Worm (Caenorhabditis elegans) whole organism, dauer: ENCODE results near the gene thn-1.

ENCODE experiments used
- unc-62 ChIP-seq: sonication (generic microtip); optimal IDR thresholded peaks from 2 replicates; lab custom pipeline; 2017; ENCODE audit warnings: missing biosample characterization, missing genetic modification reagents, missing genetic modification characterization

The thn-1 gene

DNA sequence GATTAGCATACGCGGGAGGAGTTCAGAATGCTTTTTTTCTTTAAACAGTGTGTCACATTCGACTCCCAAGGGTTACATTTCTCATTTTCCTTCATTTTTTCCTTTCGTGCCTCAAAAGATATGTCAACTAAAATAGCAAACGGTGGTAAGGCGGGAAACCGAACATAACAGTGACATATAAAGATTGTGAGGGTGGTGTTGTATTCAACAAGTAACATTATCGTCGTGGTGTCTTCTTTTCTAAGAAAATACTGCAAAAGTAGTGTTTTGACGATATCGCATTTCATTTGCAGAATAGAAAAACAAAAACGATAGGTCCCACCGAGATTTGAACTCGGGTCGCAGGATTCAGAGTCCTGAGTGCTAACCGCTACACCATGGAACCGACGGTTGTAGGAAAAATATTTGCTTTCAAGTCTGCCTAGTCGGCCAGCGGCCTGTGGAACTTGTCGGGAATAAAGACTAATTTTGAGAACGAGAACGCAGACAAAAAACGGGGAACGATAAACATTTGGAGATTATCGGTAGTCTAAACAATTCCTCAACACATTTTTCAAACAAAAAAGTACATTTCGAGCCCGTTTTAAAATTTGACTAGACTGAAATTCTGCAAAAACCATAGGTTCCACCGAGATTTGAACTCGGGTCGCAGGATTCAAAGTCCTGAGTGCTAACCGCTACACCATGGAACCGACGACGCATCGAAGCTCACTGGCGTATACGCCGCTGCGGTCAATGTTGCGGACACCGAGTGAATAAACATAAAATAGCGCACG, 36.9 kb downstream of the thn-1 start:
- no peak for TF ChIP-seq unc-62 (GFP tag; lab: Kevin White, UChicago)

ce11 chrIV:12417536-12418195, 37.8 kb downstream of the thn-1 start, which contains the start of gene F08G5.3:
F08G5.3 (minus strand) TSS chrIV:12417586.
- TF ChIP-seq unc-62 (GFP tag; lab: Kevin White, UChicago) = no peak

DNA sequence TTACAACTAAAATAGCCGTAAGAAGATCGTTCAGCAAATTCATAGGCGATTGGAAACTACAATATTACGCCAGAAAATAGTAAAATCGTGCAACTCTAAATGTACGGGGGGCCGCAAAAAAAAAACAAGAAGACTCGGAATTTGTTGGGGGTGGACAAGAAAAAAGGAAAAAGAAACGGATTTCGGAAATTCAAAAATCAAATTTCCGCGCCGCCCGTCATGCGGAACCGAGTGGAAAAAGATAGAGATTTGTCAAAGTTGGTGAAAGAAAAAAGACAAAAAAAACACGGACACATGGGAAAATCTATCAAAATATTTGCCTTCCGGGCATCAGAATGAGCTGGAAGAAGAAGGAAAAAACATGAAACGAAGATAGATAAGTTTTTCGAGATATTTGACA, 39.4 kb downstream of the thn-1 start:
- TF ChIP-seq unc-62 (GFP tag; lab: Kevin White, UChicago) = no peak

ce11 chrIV:12420455-12420854, 40.6 kb downstream of the thn-1 start, which contains the start of gene ugt-65:
ugt-65 (plus strand) TSS chrIV:12420683.
- no peak for TF ChIP-seq unc-62 (GFP tag; lab: Kevin White, UChicago)

- no peak for TF ChIP-seq unc-62 (GFP tag; lab: Kevin White, UChicago)
These were observed 45.7 kb downstream of the thn-1 start for ce11 chrIV:12425595-12425994.

ce11 chrIV:12427687-12428284, 47.9 kb downstream of the thn-1 start:
- no peak for TF ChIP-seq unc-62 (GFP tag; lab: Kevin White, UChicago)

DNA sequence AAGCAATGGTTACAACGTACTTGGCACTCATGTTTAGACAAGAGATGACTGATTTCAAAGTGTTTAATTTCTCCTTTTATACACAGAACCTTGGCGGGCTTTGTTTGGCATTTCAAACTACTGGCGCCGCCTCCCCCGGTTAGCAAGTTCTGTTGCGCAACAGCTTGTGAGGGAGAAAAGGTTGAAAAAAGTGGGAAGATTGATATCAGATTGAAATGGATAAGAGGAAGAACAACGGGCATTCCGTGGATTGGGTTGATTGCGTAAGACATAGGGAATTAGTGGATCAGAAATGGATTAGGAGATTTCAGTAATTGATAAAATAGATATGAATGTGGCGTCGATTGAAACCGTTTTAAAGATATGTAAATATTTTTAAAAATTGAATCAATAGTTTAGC, 48.6 kb downstream of the thn-1 start, which contains the start of gene col-130:
col-130 (minus strand) TSS at position 50 of the 400 bp plus-strand sequence.
- no peak for TF ChIP-seq unc-62 (GFP tag; lab: Kevin White, UChicago)

DNA sequence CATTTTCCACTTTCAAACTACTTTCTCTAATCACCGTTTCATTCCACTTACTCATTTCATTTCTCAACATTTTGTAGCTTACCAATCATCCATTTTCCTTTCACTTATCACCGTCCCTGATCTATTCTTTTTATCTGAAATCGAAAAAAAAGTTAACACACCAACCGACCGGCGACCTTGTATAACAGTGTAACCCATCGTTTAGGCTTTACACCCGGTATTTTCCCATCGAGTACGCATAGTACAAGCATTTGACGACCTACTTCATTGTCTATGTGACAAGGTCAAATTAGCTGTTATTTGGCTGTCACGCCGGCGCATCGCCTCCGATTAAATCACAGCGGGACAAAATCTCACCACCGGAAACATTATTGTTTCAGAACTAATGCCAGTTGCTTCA, 49.6 kb downstream of the thn-1 start:
- TF ChIP-seq unc-62 (GFP tag; lab: Kevin White, UChicago) = no peak
